Worm (Caenorhabditis elegans) whole organism, young adult: ENCODE results near the gene C14A6.12.

Experiments
- B0019.2 ChIP-seq: fragments of 200-800 bp; sonication (Bioruptor generic); conservative IDR thresholded peaks from 2 replicates; pipeline ENCODE4 v1.3.6; 2022; ENCODE audit warnings: missing genetic modification reagents, missing genetic modification characterization, missing compliant biosample characterization
- B0261.1 ChIP-seq: sonication (generic microtip); optimal IDR thresholded peaks from 2 replicates; lab custom pipeline; 2016; ENCODE audit warnings: mild to moderate bottlenecking, missing genetic modification characterization, moderate library complexity, missing compliant biosample characterization
- B0336.3 ChIP-seq: fragments of 200-800 bp; sonication (Bioruptor generic); IDR thresholded peaks from 2 replicates; pipeline ENCODE4 v1.3.6; 2022; ENCODE audit warnings: missing genetic modification characterization, missing compliant biosample characterization
- F33H1.4 ChIP-seq: fragments of 200-800 bp; sonication (Bioruptor generic); IDR thresholded peaks from 2 replicates; pipeline ENCODE4 v1.3.6; 2022; ENCODE audit warnings: missing genetic modification reagents, missing genetic modification characterization, missing compliant biosample characterization
- F49E8.2 ChIP-seq: sonication (generic microtip); optimal IDR thresholded peaks from 3 replicates; lab custom pipeline; 2017; ENCODE audit warnings: missing genetic modification characterization, mild to moderate bottlenecking, missing compliant biosample characterization, antibody characterized with exemption, moderate library complexity; ENCODE audit not compliant: insufficient read depth
- F55B11.4 ChIP-seq: sonication (generic microtip); optimal IDR thresholded peaks from 2 replicates; lab custom pipeline; 2016; ENCODE audit warnings: missing compliant biosample characterization, missing genetic modification characterization, borderline replicate concordance; ENCODE audit not compliant: insufficient read depth
- Y53G8AR.9 ChIP-seq: fragments of 200-800 bp; sonication (Bioruptor generic); conservative IDR thresholded peaks from 2 replicates; pipeline ENCODE4 v1.3.6; 2022; ENCODE audit warnings: missing genetic modification reagents, missing genetic modification characterization, missing compliant biosample characterization
- Y79H2A.3 ChIP-seq: fragments of 200-800 bp; sonication (Bioruptor generic); conservative IDR thresholded peaks from 2 replicates; pipeline ENCODE4 v1.3.6; 2022; ENCODE audit warnings: missing genetic modification reagents, missing genetic modification characterization, missing compliant biosample characterization
- ZK185.1 ChIP-seq: sonication (generic microtip); optimal IDR thresholded peaks from 2 replicates; lab custom pipeline; 2016; ENCODE audit warnings: mild to moderate bottlenecking, missing genetic modification characterization, missing compliant biosample characterization; ENCODE audit not compliant: poor library complexity, severe bottlenecking
- aptf-3 ChIP-seq: fragments of 200-800 bp; sonication (Bioruptor generic); IDR thresholded peaks from 2 replicates; pipeline ENCODE4 v1.3.6; 2022; ENCODE audit warnings: missing genetic modification characterization, missing compliant biosample characterization
- attf-3 ChIP-seq: fragments of 200-800 bp; sonication (Bioruptor generic); conservative IDR thresholded peaks from 2 replicates; pipeline ENCODE4 v1.3.6; 2022; ENCODE audit warnings: missing genetic modification reagents, missing genetic modification characterization, missing compliant biosample characterization
- attf-5 ChIP-seq: fragments of 200-800 bp; sonication (Bioruptor generic); optimal IDR thresholded peaks from 2 replicates; lab custom pipeline; 2018; ENCODE audit warnings: mild to moderate bottlenecking, missing genetic modification characterization, missing compliant biosample characterization
- ceh-100 ChIP-seq: fragments of 200-800 bp; sonication (Bioruptor generic); IDR thresholded peaks from 2 replicates; pipeline ENCODE4 v1.3.6; 2022; ENCODE audit warnings: missing genetic modification reagents, missing genetic modification characterization, missing compliant biosample characterization
- ceh-27 ChIP-seq: fragments of 200-800 bp; sonication (Bioruptor generic); optimal IDR thresholded peaks from 2 replicates; lab custom pipeline; 2018; ENCODE audit warnings: mild to moderate bottlenecking, missing genetic modification characterization, moderate library complexity, missing compliant biosample characterization
- ceh-40 ChIP-seq: fragments of 200-800 bp; sonication (Bioruptor generic); IDR thresholded peaks from 2 replicates; pipeline ENCODE4 v1.3.6; 2022; ENCODE audit warnings: missing genetic modification characterization, missing compliant biosample characterization
- ceh-91 ChIP-seq: fragments of 200-800 bp; sonication (Bioruptor generic); IDR thresholded peaks from 2 replicates; pipeline ENCODE4 v1.3.6; 2022; ENCODE audit warnings: missing genetic modification reagents, missing genetic modification characterization, missing compliant biosample characterization
- die-1 ChIP-seq: sonication (generic microtip); optimal IDR thresholded peaks from 2 replicates; lab custom pipeline; 2016; ENCODE audit warnings: missing genotype, mild to moderate bottlenecking, missing genetic modification characterization, missing compliant biosample characterization
- dpff-1 ChIP-seq: sonication (generic microtip); optimal IDR thresholded peaks from 2 replicates; lab custom pipeline; 2017; ENCODE audit warnings: mild to moderate bottlenecking, missing genetic modification characterization, missing compliant biosample characterization
- egl-18 ChIP-seq: fragments of 200-800 bp; sonication (Bioruptor generic); IDR thresholded peaks from 2 replicates; pipeline ENCODE4 v1.3.6; 2022; ENCODE audit warnings: missing genetic modification reagents, missing genetic modification characterization, missing compliant biosample characterization
- lag-1 ChIP-seq: fragments of 200-800 bp; sonication (Bioruptor generic); IDR thresholded peaks from 2 replicates; pipeline ENCODE4 v1.3.6; 2022; ENCODE audit warnings: missing genetic modification reagents, missing genetic modification characterization, missing compliant biosample characterization
- let-607 ChIP-seq, 2 experiments: fragments of 200-800 bp in 1 of 2; sonication (Bioruptor generic) in 1 of 2; sonication (generic microtip) in 1 of 2; optimal IDR thresholded peaks; 2 replicates each; lab custom pipeline; 2016 to 2018; ENCODE audit warnings: mild to moderate bottlenecking in 2 of 2, missing compliant biosample characterization in 2 of 2, missing genetic modification characterization in 2 of 2, moderate library complexity in 2 of 2, missing genotype in 1 of 2
- lsl-1 ChIP-seq: fragments of 200-800 bp; sonication (Bioruptor generic); optimal IDR thresholded peaks from 2 replicates; lab custom pipeline; 2018; ENCODE audit warnings: mild to moderate bottlenecking, missing genetic modification characterization, moderate library complexity, missing compliant biosample characterization
- madf-10 ChIP-seq: sonication (generic microtip); optimal IDR thresholded peaks from 2 replicates; lab custom pipeline; 2016; ENCODE audit warnings: mild to moderate bottlenecking, missing genetic modification characterization, missing compliant biosample characterization
- mel-28 ChIP-seq: sonication (generic microtip); optimal IDR thresholded peaks from 2 replicates; lab custom pipeline; 2016; ENCODE audit warnings: borderline replicate concordance, mild to moderate bottlenecking, missing genetic modification characterization, missing compliant biosample characterization
- mxl-1 ChIP-seq: sonication (generic microtip); optimal IDR thresholded peaks from 2 replicates; lab custom pipeline; 2016; ENCODE audit warnings: missing genetic modification characterization, missing compliant biosample characterization
- nfya-1 ChIP-seq: sonication (generic microtip); optimal IDR thresholded peaks from 2 replicates; lab custom pipeline; 2017; ENCODE audit warnings: antibody characterized with exemption, missing compliant biosample characterization, missing genetic modification characterization, borderline replicate concordance; ENCODE audit not compliant: insufficient read depth
- nfya-2 ChIP-seq: fragments of 200-800 bp; sonication (Bioruptor generic); IDR thresholded peaks from 2 replicates; pipeline ENCODE4 v1.3.6; 2022; ENCODE audit warnings: missing genetic modification reagents, missing genetic modification characterization, missing compliant biosample characterization
- nfyb-1 ChIP-seq: fragments of 200-800 bp; sonication (Bioruptor generic); IDR thresholded peaks from 2 replicates; pipeline ENCODE4 v1.3.6; 2022; ENCODE audit warnings: missing genetic modification reagents, missing genetic modification characterization, missing compliant biosample characterization
- nhr-90 ChIP-seq: sonication (generic microtip); optimal IDR thresholded peaks from 2 replicates; lab custom pipeline; 2016; ENCODE audit warnings: missing genotype, mild to moderate bottlenecking, missing genetic modification characterization, missing compliant biosample characterization
- pha-4 ChIP-seq: fragments of 150-350 bp; sonication (generic microtip); optimal IDR thresholded peaks from 2 replicates; lab custom pipeline; 2014; ENCODE audit warnings: missing biosample characterization, missing genetic modification reagents, missing genetic modification characterization
- snpc-4 ChIP-seq, 5 experiments: fragments of 150-350 bp in 1 of 5; sonication (generic microtip) in 4 of 5; optimal IDR thresholded peaks; 2 replicates each; lab custom pipeline; 2014 to 2018; ENCODE audit warnings: missing genetic modification characterization in 5 of 5, missing biosample characterization in 3 of 5, antibody characterized with exemption in 2 of 5, mild to moderate bottlenecking in 2 of 5, missing compliant biosample characterization in 2 of 5, missing genotype in 2 of 5, moderate library complexity in 2 of 5, missing genetic modification reagents in 1 of 5
- somi-1 ChIP-seq: fragments of 200-800 bp; sonication (Bioruptor generic); optimal IDR thresholded peaks from 2 replicates; lab custom pipeline; 2018; ENCODE audit warnings: mild to moderate bottlenecking, missing genetic modification characterization, missing compliant biosample characterization
- sptf-2 ChIP-seq: fragments of 200-800 bp; sonication (Bioruptor generic); optimal IDR thresholded peaks from 2 replicates; lab custom pipeline; 2018; ENCODE audit warnings: mild to moderate bottlenecking, missing genetic modification characterization, missing compliant biosample characterization
- tlf-1 ChIP-seq: fragments of 200-800 bp; sonication (Bioruptor generic); optimal IDR thresholded peaks from 2 replicates; lab custom pipeline; 2018; ENCODE audit warnings: mild to moderate bottlenecking, missing genetic modification characterization, missing compliant biosample characterization
- unc-130 ChIP-seq: sonication (generic microtip); optimal IDR thresholded peaks from 2 replicates; lab custom pipeline; 2016; ENCODE audit warnings: missing genetic modification reagents, missing genetic modification characterization, missing compliant biosample characterization
- unc-62 ChIP-seq: fragments of 150-350 bp; optimal IDR thresholded peaks from 2 replicates; lab custom pipeline; 2014; ENCODE audit warnings: missing biosample characterization, missing genetic modification reagents, missing genetic modification characterization
- xnd-1 ChIP-seq: sonication (generic microtip); optimal IDR thresholded peaks from 2 replicates; lab custom pipeline; 2016; ENCODE audit warnings: missing genotype, missing genetic modification reagents, missing genetic modification characterization, missing compliant biosample characterization
- zim-3 ChIP-seq: sonication (generic microtip); optimal IDR thresholded peaks from 2 replicates; lab custom pipeline; 2017; ENCODE audit warnings: mild to moderate bottlenecking, missing genetic modification characterization, moderate library complexity, missing compliant biosample characterization
- ztf-22 ChIP-seq: fragments of 200-800 bp; sonication (Bioruptor generic); optimal IDR thresholded peaks from 2 replicates; lab custom pipeline; 2018; ENCODE audit warnings: mild to moderate bottlenecking, missing genetic modification characterization, moderate library complexity, missing compliant biosample characterization
- ztf-6 ChIP-seq: fragments of 200-800 bp; sonication (Bioruptor generic); IDR thresholded peaks from 2 replicates; pipeline ENCODE4 v1.3.6; 2022; ENCODE audit warnings: missing genetic modification reagents, missing genetic modification characterization, missing compliant biosample characterization

C14A6.12 gene

DNA sequence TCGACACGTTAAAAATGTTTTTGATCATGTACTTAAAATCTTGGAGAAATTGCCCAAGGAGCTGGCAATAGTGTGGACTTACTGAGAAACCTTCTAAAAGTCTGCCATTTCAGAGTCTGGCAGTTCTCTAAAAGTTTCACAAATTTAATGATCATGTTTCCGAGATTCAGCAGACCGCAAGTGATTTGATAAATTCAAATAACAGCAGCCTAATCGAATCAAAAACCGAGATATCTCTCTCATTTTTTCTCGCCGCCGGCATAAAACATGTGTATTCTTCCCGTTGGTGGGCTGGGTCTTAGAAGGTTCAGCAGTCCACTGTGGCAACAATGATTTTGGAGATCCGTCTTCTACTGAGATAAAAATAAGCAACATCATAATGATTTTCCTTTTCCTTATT lies 26.7 kb upstream of the C14A6.12 start, which contains the start of gene clec-246:
clec-246 (plus strand) TSS at position 301 of the 400 bp plus-strand sequence.
- TF ChIP-seq somi-1 (GFP tag; lab: Kevin White, UChicago) (no peak), lsl-1 (GFP tag; lab: Kevin White, UChicago) (no peak), ztf-6 (GFP tag; lab: Robert Waterston, UW) (no peak), tlf-1 (GFP tag; lab: Kevin White, UChicago) (no peak), lag-1 (GFP tag; lab: Robert Waterston, UW) (no peak), nfya-2 (GFP tag; lab: Robert Waterston, UW) (no peak), unc-62 (GFP tag; lab: Kevin White, UChicago) (no peak), mel-28 (tag; lab: Kevin White, UChicago) (no peak), F49E8.2 (tag; lab: Kevin White, UChicago) (no peak), Y53G8AR.9 (GFP tag; lab: Robert Waterston, UW) (no peak), attf-3 (GFP tag; lab: Robert Waterston, UW) (no peak), F33H1.4 (GFP tag; lab: Robert Waterston, UW) (no peak), dpff-1 (tag; lab: Kevin White, UChicago) (no peak), egl-18 (GFP tag; lab: Robert Waterston, UW) (no peak), B0261.1 (tag; lab: Kevin White, UChicago) (no peak), xnd-1 (tag; lab: Kevin White, UChicago) (no peak), die-1 (tag; lab: Kevin White, UChicago) (no peak), ceh-100 (GFP tag; lab: Robert Waterston, UW) (no peak), nfyb-1 (GFP tag; lab: Robert Waterston, UW) (no peak)

DNA sequence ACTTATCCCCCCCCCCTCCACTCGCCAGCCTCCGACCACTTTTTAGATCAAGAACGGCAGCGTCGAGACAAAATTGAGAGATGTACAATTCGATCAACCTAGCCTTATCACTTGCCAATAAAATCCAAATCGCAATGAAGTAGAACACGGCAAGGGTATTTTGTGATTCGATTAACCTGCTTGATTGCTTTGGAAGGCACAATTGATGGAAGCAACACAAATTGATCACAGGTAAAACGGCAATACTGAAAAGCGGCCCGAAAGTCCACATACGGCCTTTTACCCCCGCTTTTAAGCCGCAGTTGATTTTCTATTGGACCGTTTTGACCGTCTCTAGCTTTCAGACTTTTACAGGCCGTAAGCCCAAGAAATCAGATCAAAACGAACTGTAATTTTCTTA lies 25.9 kb upstream of the C14A6.12 start, which contains the start of gene clec-245:
clec-245 (minus strand) TSS at position 101 of the 400 bp plus-strand sequence.
- no peak for TF ChIP-seq F55B11.4 (tag; lab: Kevin White, UChicago)
- no peak for TF ChIP-seq nfya-1
- TF ChIP-seq let-607 (tag; optimal IDR thresholded peaks at IDR 0.05; lab: Kevin White, UChicago): no peak
- no peak for TF ChIP-seq sptf-2 (GFP tag; lab: Kevin White, UChicago)
- no peak for TF ChIP-seq pha-4
- TF ChIP-seq snpc-4 (GFP tag; optimal IDR thresholded peaks at IDR 0.05; lab: Kevin White, UChicago): no peak
- TF ChIP-seq snpc-4 (tag; optimal IDR thresholded peaks at IDR 0.05; lab: Kevin White, UChicago): no peak
- no peak for TF ChIP-seq Y79H2A.3 (GFP tag; lab: Robert Waterston, UW)
- TF ChIP-seq ceh-27: no peak
- TF ChIP-seq ztf-22 (GFP tag; lab: Kevin White, UChicago): no peak
- TF ChIP-seq aptf-3: no peak
- TF ChIP-seq nhr-90: no peak
- no peak for TF ChIP-seq unc-130
- TF ChIP-seq madf-10 (tag; lab: Kevin White, UChicago): no peak
- TF ChIP-seq ceh-91 (GFP tag; lab: Robert Waterston, UW): no peak
- TF ChIP-seq xnd-1 (tag; lab: Kevin White, UChicago): no peak
- no peak for TF ChIP-seq ZK185.1 (tag; lab: Kevin White, UChicago)
- no peak for TF ChIP-seq mxl-1

DNA sequence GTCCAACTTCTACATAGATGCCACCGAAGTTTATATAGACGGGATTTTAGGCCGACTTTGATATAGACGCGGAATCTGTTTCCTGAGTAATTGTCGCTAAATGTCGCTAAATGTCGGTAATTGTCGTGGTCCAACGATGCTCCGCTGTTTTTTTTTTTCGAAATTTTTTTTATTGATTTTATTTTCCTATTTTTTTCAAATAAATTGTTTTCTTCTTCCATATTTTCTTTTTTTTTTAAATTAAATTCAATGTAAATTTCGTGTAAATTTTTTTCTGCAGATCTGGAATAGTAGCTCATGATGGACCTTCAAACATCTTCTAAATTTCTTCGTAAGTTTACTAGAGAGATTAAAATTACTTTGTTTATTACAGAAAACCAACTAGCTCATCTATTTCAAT lies 22.4 kb upstream of the C14A6.12 start, which contains the start of gene C31G12.3:
C31G12.3 (plus strand) TSS at position 301 of the 400 bp plus-strand sequence.
- no peak for TF ChIP-seq ceh-40 (GFP tag; lab: Robert Waterston, UW)
- TF ChIP-seq attf-5 (GFP tag; lab: Kevin White, UChicago): no peak
- no peak for TF ChIP-seq pha-4
- no peak for TF ChIP-seq B0019.2
- TF ChIP-seq snpc-4 (GFP tag; optimal IDR thresholded peaks at IDR 0.05; lab: Kevin White, UChicago): no peak
- TF ChIP-seq snpc-4 (tag; optimal IDR thresholded peaks at IDR 0.05; lab: Kevin White, UChicago): no peak
- no peak for TF ChIP-seq zim-3 (tag; lab: Kevin White, UChicago)
- TF ChIP-seq B0336.3 (GFP tag; lab: Robert Waterston, UW): no peak
- no peak for TF ChIP-seq ZK185.1 (tag; lab: Kevin White, UChicago)
